Worm (Caenorhabditis elegans): ENCODE data around the gene dct-15.

dct-15 gene

DNA sequence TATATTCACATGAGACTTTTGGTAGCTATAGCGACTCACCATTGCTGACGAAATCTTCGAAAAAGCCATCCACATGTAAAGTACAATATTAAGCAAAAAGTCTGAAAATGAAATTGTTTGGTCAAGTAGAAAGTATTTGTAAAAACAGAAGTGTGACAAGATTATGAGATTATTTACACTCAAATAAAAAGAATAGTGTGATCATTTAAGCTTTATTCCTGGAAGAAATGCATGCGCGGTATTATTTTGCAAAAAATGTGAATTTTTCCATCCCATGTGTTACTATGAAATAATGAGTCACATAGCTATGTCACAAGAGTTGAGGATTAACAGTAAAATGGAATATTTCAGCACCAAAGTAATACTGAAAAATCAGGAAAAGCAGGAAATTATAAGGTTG is at the start of gene dct-15:
dct-15 (minus strand) TSS at position 101 of the 400 bp plus-strand sequence.
- TF ChIP-seq zag-1 (tag; optimal IDR thresholded peaks at IDR 0.05) (no peak), snpc-4 (tag; optimal IDR thresholded peaks at IDR 0.05) (no peak), peb-1 (tag; optimal IDR thresholded peaks at IDR 0.05) (no peak), mdl-1 (tag; optimal IDR thresholded peaks at IDR 0.05) (no peak), nhr-25 (tag; optimal IDR thresholded peaks at IDR 0.05) (no peak), nhr-12 (tag; optimal IDR thresholded peaks at IDR 0.05) (no peak), unc-62 (GFP tag; optimal IDR thresholded peaks at IDR 0.05) (no peak), nhr-11 (tag; optimal IDR thresholded peaks at IDR 0.05) (no peak), elt-3 (tag; optimal IDR thresholded peaks at IDR 0.05) (no peak), nhr-23 (tag; optimal IDR thresholded peaks at IDR 0.05) (no peak), ceh-82 (tag; optimal IDR thresholded peaks at IDR 0.05) (no peak), elt-1 (tag; optimal IDR thresholded peaks at IDR 0.05) (no peak), nhr-10 (tag; optimal IDR thresholded peaks at IDR 0.05) (no peak)

DNA sequence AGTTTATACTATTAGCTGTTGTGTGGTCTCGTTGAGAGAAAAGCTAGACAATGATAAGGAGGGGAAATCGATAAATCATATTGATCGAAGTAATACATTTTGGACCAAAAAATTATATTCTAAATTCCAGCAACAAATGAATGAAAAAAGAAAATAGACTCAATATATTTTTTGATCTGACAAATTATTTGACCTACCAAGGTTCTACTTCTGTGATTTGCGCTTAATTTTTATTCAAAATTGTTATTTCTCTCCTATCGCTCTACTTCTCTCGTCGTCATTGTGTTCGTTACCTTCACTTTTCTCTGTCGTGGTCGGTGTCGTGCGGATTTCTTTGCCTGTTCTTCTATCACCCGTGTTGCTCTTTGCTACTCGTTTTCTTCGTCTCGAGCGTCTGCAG is 48.4 kb upstream of the dct-15 start:
- no peak for TF ChIP-seq gmeb-1 (tag; optimal IDR thresholded peaks at IDR 0.05)
- no peak for TF ChIP-seq nhr-23 (tag; optimal IDR thresholded peaks at IDR 0.05)
- TF ChIP-seq nhr-77 (tag; optimal IDR thresholded peaks at IDR 0.05), result no peak
- TF ChIP-seq sma-9 (GFP tag; optimal IDR thresholded peaks at IDR 0.05), result no peak
- no peak for TF ChIP-seq sma-9 (tag; optimal IDR thresholded peaks at IDR 0.05)
- TF ChIP-seq nhr-129 (tag; optimal IDR thresholded peaks at IDR 0.05), result no peak
- no peak for TF ChIP-seq ztf-11 (tag; optimal IDR thresholded peaks at IDR 0.05)
- no peak for TF ChIP-seq Y55F3AM.14 (GFP tag; optimal IDR thresholded peaks at IDR 0.05)
- TF ChIP-seq nhr-25 (tag; optimal IDR thresholded peaks at IDR 0.05), result no peak
- no peak for TF ChIP-seq nhr-21 (tag; optimal IDR thresholded peaks at IDR 0.05)
- TF ChIP-seq elt-3 (tag; optimal IDR thresholded peaks at IDR 0.05), result no peak

DNA sequence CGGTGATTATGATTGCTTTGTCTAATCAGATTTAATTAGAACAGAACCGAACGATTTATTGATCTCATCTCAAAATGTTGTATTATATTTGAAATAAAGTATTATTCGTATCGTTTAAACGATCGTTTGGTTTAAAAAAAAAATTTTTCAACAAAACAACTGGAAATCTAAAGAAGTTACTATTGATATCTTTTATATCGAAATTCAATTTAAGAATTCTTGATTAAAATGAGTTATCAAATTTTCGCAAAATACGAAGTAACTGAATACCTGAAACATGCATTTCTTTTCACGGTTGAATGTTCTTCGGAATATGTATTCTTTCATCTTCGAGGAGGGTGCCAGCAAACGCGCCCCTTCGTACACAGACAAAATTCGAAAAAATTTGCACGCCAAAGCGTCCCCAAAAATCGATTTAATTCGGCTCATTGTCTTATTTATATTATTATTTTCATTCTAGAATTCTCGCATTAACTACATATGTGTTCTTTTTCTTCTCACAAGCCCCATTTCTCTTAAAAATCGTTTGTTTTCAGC is 47.5 kb upstream of the dct-15 start, which contains the start of gene npp-1:
npp-1 (plus strand) TSS at position 537 of the 537 bp plus-strand sequence.
- TF ChIP-seq mbf-1 (tag; optimal IDR thresholded peaks at IDR 0.05) (no peak), alr-1 (tag; optimal IDR thresholded peaks at IDR 0.05) (no peak), ztf-4 (tag; optimal IDR thresholded peaks at IDR 0.05) (no peak), mab-5 (tag; optimal IDR thresholded peaks at IDR 0.05) (no peak), unc-55 (GFP tag; optimal IDR thresholded peaks at IDR 0.05) (peak; percentile 62), C34F6.9 (tag; optimal IDR thresholded peaks at IDR 0.05) (peak; percentile 70), gmeb-1 (tag; optimal IDR thresholded peaks at IDR 0.05) (peak; percentile 32), F13H6.1 (tag; optimal IDR thresholded peaks at IDR 0.05) (no peak), fos-1 (tag; optimal IDR thresholded peaks at IDR 0.05) (peak; percentile 2), nhr-129 (tag; optimal IDR thresholded peaks at IDR 0.05) (peak; percentile 61), crh-2 (tag; optimal IDR thresholded peaks at IDR 0.05) (peak; percentile 4), ama-1 (optimal IDR thresholded peaks at IDR 0.05) (no peak)

DNA sequence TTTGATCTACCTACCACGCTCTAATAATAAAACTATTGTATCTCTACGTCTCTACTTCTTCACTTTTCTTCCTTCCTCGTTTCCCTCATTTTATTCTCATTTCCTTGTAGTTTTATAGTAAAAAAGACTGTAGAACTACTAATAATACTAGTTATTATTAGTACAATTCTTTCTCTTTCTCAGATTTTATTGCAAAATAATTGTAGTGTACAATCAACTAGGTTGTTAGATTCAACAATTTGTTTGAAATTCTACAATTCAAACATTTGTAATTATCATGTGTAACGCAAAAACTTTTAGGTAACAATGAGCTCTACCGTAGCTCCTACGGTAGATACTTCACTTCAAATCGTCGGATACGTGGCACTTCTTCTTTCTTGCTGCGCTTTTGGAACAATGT is 45.2 kb upstream of the dct-15 start, which contains the start of gene K07F5.12:
K07F5.12 (plus strand) TSS at position 301 of the 400 bp plus-strand sequence.
- TF ChIP-seq ceh-82 (tag; optimal IDR thresholded peaks at IDR 0.05) (no peak), unc-55 (GFP tag; optimal IDR thresholded peaks at IDR 0.05) (no peak), nhr-25 (tag; optimal IDR thresholded peaks at IDR 0.05) (no peak), C34F6.9 (tag; optimal IDR thresholded peaks at IDR 0.05) (no peak), elt-1 (tag; optimal IDR thresholded peaks at IDR 0.05) (no peak)

DNA sequence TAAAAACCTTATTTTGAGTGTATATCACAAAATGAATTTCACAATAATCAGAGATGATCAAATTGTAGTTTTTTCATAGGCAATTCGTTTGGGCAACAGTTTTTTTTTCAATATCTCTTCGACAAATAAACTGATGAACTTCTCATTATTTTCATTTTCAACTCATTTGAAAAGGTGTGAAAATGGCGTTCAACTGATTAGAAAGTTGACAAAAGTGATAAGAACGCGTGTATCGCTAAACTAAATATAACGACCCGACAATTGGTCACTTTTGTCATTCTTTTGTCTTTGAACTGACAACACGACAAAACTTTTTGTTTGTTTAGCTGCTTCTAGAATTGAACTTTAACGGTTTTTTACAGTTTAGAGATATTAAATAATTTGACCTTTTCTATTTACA is 44.4 kb upstream of the dct-15 start:
- TF ChIP-seq blmp-1 (tag; optimal IDR thresholded peaks at IDR 0.05; ENCODE audit: insufficient read depth) (no peak), fos-1 (tag; optimal IDR thresholded peaks at IDR 0.05) (peak; percentile 53)

DNA sequence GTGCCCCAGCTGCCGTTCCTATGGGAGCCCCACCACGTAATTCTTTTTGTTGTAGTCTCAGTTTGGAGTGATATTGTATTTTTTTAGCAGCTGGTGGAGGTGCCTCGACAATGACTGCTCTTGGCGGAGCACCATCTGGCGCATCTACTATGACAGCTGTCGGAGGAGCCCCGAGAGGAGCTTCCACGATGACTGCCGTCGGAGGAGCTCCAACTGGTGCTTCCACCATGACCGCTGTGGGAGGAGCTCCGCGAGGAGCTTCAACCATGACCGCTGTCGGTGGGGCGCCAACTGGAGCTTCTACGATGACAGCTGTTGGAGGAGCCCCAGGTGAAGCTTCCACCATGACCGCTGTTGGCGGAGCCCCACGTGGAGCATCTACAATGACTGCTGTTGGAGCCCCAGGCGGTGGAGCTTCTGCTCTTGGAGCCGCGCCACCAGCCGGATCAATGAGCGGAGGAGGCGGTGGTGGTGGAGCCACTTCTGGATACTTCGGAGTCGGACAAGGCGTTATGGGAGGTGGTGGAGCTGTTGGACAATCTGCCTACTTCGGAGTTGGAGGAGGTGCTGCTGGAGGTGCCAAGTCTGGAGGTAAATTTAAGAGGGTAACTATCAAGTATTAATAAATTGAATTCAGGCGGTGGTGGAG is 42.4 kb upstream of the dct-15 start:
- TF ChIP-seq lin-39 (tag; optimal IDR thresholded peaks at IDR 0.05) (no peak), ztf-11 (tag; optimal IDR thresholded peaks at IDR 0.05) (no peak), unc-62 (GFP tag; optimal IDR thresholded peaks at IDR 0.05) (no peak), ceh-16 (tag; optimal IDR thresholded peaks at IDR 0.05) (no peak), ama-1 (optimal IDR thresholded peaks at IDR 0.05) (no peak), ztf-1 (GFP tag; conservative IDR thresholded peaks at IDR 0.05) (no peak), egl-27 (tag; optimal IDR thresholded peaks at IDR 0.05) (no peak), alr-1 (tag; optimal IDR thresholded peaks at IDR 0.05) (no peak), R02D3.7 (tag; optimal IDR thresholded peaks at IDR 0.05) (no peak), unc-39 (tag; optimal IDR thresholded peaks at IDR 0.05) (no peak), crh-2 (tag; optimal IDR thresholded peaks at IDR 0.05) (no peak), F13H6.1 (tag; optimal IDR thresholded peaks at IDR 0.05) (no peak)

Data from whole organism, L2 larva.